Worm (Caenorhabditis elegans) whole organism, L1 larva: Measurements from ENCODE around the gene bath-15.

Source experiments
- C16A3.4 ChIP-seq: fragments of 150-350 bp; optimal IDR thresholded peaks from 2 replicates; lab custom pipeline; 2014; ENCODE audit warnings: missing biosample characterization, missing genetic modification characterization
- Y116A8C.19 ChIP-seq: sonication (generic microtip); optimal IDR thresholded peaks from 2 replicates; lab custom pipeline; 2016; ENCODE audit warnings: missing compliant biosample characterization, missing genetic modification characterization, borderline replicate concordance
- ceh-8 ChIP-seq: fragments of 200-800 bp; sonication (Bioruptor generic); optimal IDR thresholded peaks from 2 replicates; lab custom pipeline; 2018; ENCODE audit warnings: mild to moderate bottlenecking, missing genetic modification characterization, moderate library complexity, missing compliant biosample characterization
- dsc-1 ChIP-seq: sonication (generic microtip); optimal IDR thresholded peaks from 2 replicates; lab custom pipeline; 2016; ENCODE audit warnings: mild to moderate bottlenecking, missing genetic modification characterization, missing compliant biosample characterization
- efl-1 ChIP-seq, 4 experiments: fragments of 150-350 bp; optimal IDR thresholded peaks in 3 of 4; peaks in 1 of 4; 1 replicate in 1 of 4; 2 replicates in 3 of 4; lab custom pipeline; 2014; ENCODE audit warnings: missing biosample characterization in 2 of 4, missing genetic modification characterization in 2 of 4, missing genetic modification reagents in 2 of 4
- efl-3 ChIP-seq: fragments of 200-800 bp; sonication (Bioruptor generic); optimal IDR thresholded peaks from 2 replicates; lab custom pipeline; 2018; ENCODE audit warnings: mild to moderate bottlenecking, missing genetic modification characterization, missing compliant biosample characterization
- elt-3 ChIP-seq, 6 experiments: fragments of 150-350 bp in 1 of 6; sonication (generic microtip); optimal IDR thresholded peaks; 2 replicates each; lab custom pipeline; 2017 to 2018; ENCODE audit warnings: missing biosample characterization in 6 of 6, missing genetic modification characterization in 6 of 6, inconsistent platforms in 1 of 6
- ets-5 ChIP-seq: fragments of 200-800 bp; sonication (Bioruptor generic); IDR thresholded peaks from 2 replicates; pipeline ENCODE4 v1.3.6; 2022; ENCODE audit warnings: missing genetic modification characterization, missing compliant biosample characterization
- fkh-4 ChIP-seq: sonication (generic microtip); optimal IDR thresholded peaks from 2 replicates; lab custom pipeline; 2016; ENCODE audit warnings: missing compliant biosample characterization, missing genetic modification characterization, borderline replicate concordance
- fkh-8 ChIP-seq: sonication (generic microtip); optimal IDR thresholded peaks from 2 replicates; lab custom pipeline; 2016; ENCODE audit warnings: mild to moderate bottlenecking, missing genetic modification characterization, missing compliant biosample characterization
- hlh-17 ChIP-seq: fragments of 200-800 bp; sonication (Bioruptor generic); optimal IDR thresholded peaks from 2 replicates; lab custom pipeline; 2018; ENCODE audit warnings: missing genetic modification characterization, mild to moderate bottlenecking, missing compliant biosample characterization, moderate library complexity, borderline replicate concordance
- irx-1 ChIP-seq: sonication (generic microtip); optimal IDR thresholded peaks from 2 replicates; lab custom pipeline; 2016; ENCODE audit warnings: missing genetic modification characterization, missing compliant biosample characterization
- lin-14 ChIP-seq: fragments of 200-800 bp; sonication (Bioruptor generic); optimal IDR thresholded peaks from 2 replicates; lab custom pipeline; 2018; ENCODE audit warnings: mild to moderate bottlenecking, missing genetic modification characterization, moderate library complexity, missing compliant biosample characterization
- lin-39 ChIP-seq: fragments of 150-350 bp; optimal IDR thresholded peaks from 2 replicates; lab custom pipeline; 2014; ENCODE audit warnings: missing biosample characterization, missing genetic modification reagents, missing genetic modification characterization
- lsy-2 ChIP-seq, 2 experiments: fragments of 150-350 bp; optimal IDR thresholded peaks; 2 replicates each; lab custom pipeline; 2014; ENCODE audit warnings: missing biosample characterization in 2 of 2, missing genetic modification characterization in 2 of 2
- mdl-1 ChIP-seq, 2 experiments: fragments of 150-350 bp; optimal IDR thresholded peaks; 2 replicates each; lab custom pipeline; 2014 to 2017; ENCODE audit warnings: missing biosample characterization in 2 of 2, missing genetic modification characterization in 2 of 2, inconsistent platforms in 1 of 2
- nhr-28 ChIP-seq: fragments of 150-350 bp; optimal IDR thresholded peaks from 2 replicates; lab custom pipeline; 2014; ENCODE audit warnings: missing biosample characterization, missing genetic modification characterization
- nhr-77 ChIP-seq: fragments of 150-350 bp; optimal IDR thresholded peaks from 2 replicates; lab custom pipeline; 2014; ENCODE audit warnings: missing biosample characterization, missing genetic modification characterization
- nhr-84 ChIP-seq: sonication (generic microtip); optimal IDR thresholded peaks from 2 replicates; lab custom pipeline; 2017; ENCODE audit warnings: missing biosample characterization, missing genetic modification characterization
- nhr-85 ChIP-seq: sonication (generic microtip); peaks from one replicate; lab custom pipeline; 2016; ENCODE audit warnings: missing genetic modification characterization, inconsistent platforms, missing compliant biosample characterization
- nhr-90 ChIP-seq: sonication (generic microtip); optimal IDR thresholded peaks from 2 replicates; lab custom pipeline; 2016; ENCODE audit warnings: mild to moderate bottlenecking, missing genetic modification characterization, missing compliant biosample characterization; ENCODE audit not compliant: poor library complexity
- pax-3 ChIP-seq: fragments of 200-800 bp; sonication (Bioruptor generic); optimal IDR thresholded peaks from 2 replicates; lab custom pipeline; 2018; ENCODE audit warnings: mild to moderate bottlenecking, missing genetic modification characterization, moderate library complexity, missing compliant biosample characterization
- pqm-1 ChIP-seq: sonication (generic microtip); optimal IDR thresholded peaks from 3 replicates; lab custom pipeline; 2017; ENCODE audit warnings: missing biosample characterization, missing genetic modification characterization
- rnt-1 ChIP-seq: sonication (generic microtip); optimal IDR thresholded peaks from 2 replicates; lab custom pipeline; 2016; ENCODE audit warnings: mild to moderate bottlenecking, missing genetic modification characterization, moderate library complexity, missing compliant biosample characterization
- sox-4 ChIP-seq: sonication (generic microtip); optimal IDR thresholded peaks from 2 replicates; lab custom pipeline; 2016; ENCODE audit warnings: missing genetic modification characterization, missing compliant biosample characterization
- sup-37 ChIP-seq: fragments of 200-800 bp; sonication (Bioruptor generic); optimal IDR thresholded peaks from 2 replicates; lab custom pipeline; 2018; ENCODE audit warnings: mild to moderate bottlenecking, missing genetic modification characterization, missing compliant biosample characterization
- swsn-7 ChIP-seq: sonication (generic microtip); optimal IDR thresholded peaks from 2 replicates; lab custom pipeline; 2016; ENCODE audit warnings: missing genetic modification characterization, missing compliant biosample characterization
- tbx-2 ChIP-seq: sonication (generic microtip); optimal IDR thresholded peaks from 2 replicates; lab custom pipeline; 2016; ENCODE audit warnings: missing genetic modification characterization, missing compliant biosample characterization
- unc-130 ChIP-seq: fragments of 150-350 bp; optimal IDR thresholded peaks from 2 replicates; lab custom pipeline; 2017; ENCODE audit warnings: missing biosample characterization, missing genetic modification characterization, inconsistent platforms
- unc-86 ChIP-seq: sonication (generic microtip); optimal IDR thresholded peaks from 2 replicates; lab custom pipeline; 2016; ENCODE audit warnings: missing genetic modification characterization, missing compliant biosample characterization
- xbp-1 ChIP-seq: sonication (generic microtip); optimal IDR thresholded peaks from 2 replicates; lab custom pipeline; 2016; ENCODE audit warnings: missing genetic modification characterization, missing compliant biosample characterization
- zag-1 ChIP-seq: fragments of 150-350 bp; optimal IDR thresholded peaks from 2 replicates; lab custom pipeline; 2014; ENCODE audit warnings: missing biosample characterization, missing genetic modification characterization
- zip-4 ChIP-seq: fragments of 200-800 bp; sonication (Bioruptor generic); optimal IDR thresholded peaks from 2 replicates; lab custom pipeline; 2018; ENCODE audit warnings: mild to moderate bottlenecking, missing genetic modification characterization, moderate library complexity, missing compliant biosample characterization
- ztf-4 ChIP-seq: fragments of 150-350 bp; optimal IDR thresholded peaks from 2 replicates; lab custom pipeline; 2014; ENCODE audit warnings: missing biosample characterization, missing genetic modification characterization

Gene bath-15

ce11 chrIII:7775983-7776440 is at the start of gene bath-15:
Gene bath-15, minus strand, starts transcription at chrIII:7776033.
- TF ChIP-seq swsn-7 (tag; lab: Kevin White, UChicago) (no peak), lsy-2 (tag; optimal IDR thresholded peaks at IDR 0.05; lab: Kevin White, UChicago) (no peak), ets-5 (GFP tag; lab: Robert Waterston, UW) (no peak), pqm-1 (no peak), sup-37 (no peak), unc-130 (tag; lab: Kevin White, UChicago) (no peak), efl-3 (GFP tag; lab: Kevin White, UChicago) (no peak), Y116A8C.19 (no peak), lin-39 (tag; lab: Kevin White, UChicago) (no peak), irx-1 (tag; lab: Kevin White, UChicago) (no peak)

ce11 chrIII:7824041-7824440 is 48.2 kb upstream of the bath-15 start:
- TF ChIP-seq xbp-1 (tag; lab: Kevin White, UChicago) (no peak), unc-86 (peak; percentile 22), ets-5 (GFP tag; lab: Robert Waterston, UW) (no peak), efl-1 (optimal IDR thresholded peaks at IDR 0.05; lab: Kevin White, UChicago) (no peak), efl-1 (GFP tag; optimal IDR thresholded peaks at IDR 0.05 in 1 of 2; lab: Kevin White, UChicago) (peak in 1 of 2 experiments; percentile 21), ztf-4 (tag; lab: Kevin White, UChicago) (no peak), C16A3.4 (tag; lab: Kevin White, UChicago) (no peak), mdl-1 (tag; optimal IDR thresholded peaks at IDR 0.05; lab: Kevin White, UChicago) (no peak), zip-4 (GFP tag; lab: Kevin White, UChicago) (no peak), nhr-90 (tag; lab: Kevin White, UChicago) (no peak), lsy-2 (tag; optimal IDR thresholded peaks at IDR 0.05; lab: Kevin White, UChicago) (no peak), ceh-8 (GFP tag; lab: Kevin White, UChicago) (no peak), nhr-77 (tag; lab: Kevin White, UChicago) (no peak)

ce11 chrIII:7823285-7823684 is 47.5 kb upstream of the bath-15 start:
- TF ChIP-seq dsc-1 (tag; lab: Kevin White, UChicago) (no peak), pax-3 (tag; lab: Kevin White, UChicago) (no peak), elt-3 (tag; optimal IDR thresholded peaks at IDR 0.05; lab: Kevin White, UChicago) (no peak), sox-4 (tag; lab: Kevin White, UChicago) (no peak), zag-1 (tag; lab: Kevin White, UChicago) (no peak), lsy-2 (tag; optimal IDR thresholded peaks at IDR 0.05; lab: Kevin White, UChicago) (no peak), fkh-4 (tag; lab: Kevin White, UChicago) (no peak), hlh-17 (GFP tag; lab: Kevin White, UChicago) (no peak), xbp-1 (tag; lab: Kevin White, UChicago) (no peak)

ce11 chrIII:7819866-7820265 is 44.0 kb upstream of the bath-15 start:
- TF ChIP-seq lin-39 (tag; lab: Kevin White, UChicago) (no peak), lin-14 (GFP tag; lab: Kevin White, UChicago) (peak; percentile 23), nhr-84 (tag; lab: Kevin White, UChicago) (no peak), rnt-1 (tag; lab: Kevin White, UChicago) (peak; percentile 7), nhr-28 (no peak), unc-86 (peak; percentile 38), fkh-8 (tag; lab: Kevin White, UChicago) (no peak), sox-4 (tag; lab: Kevin White, UChicago) (no peak), zip-4 (GFP tag; lab: Kevin White, UChicago) (no peak), tbx-2 (tag; lab: Kevin White, UChicago) (no peak), fkh-4 (tag; lab: Kevin White, UChicago) (no peak), nhr-85 (tag; lab: Kevin White, UChicago) (peak; percentile 74), lsy-2 (tag; optimal IDR thresholded peaks at IDR 0.05; lab: Kevin White, UChicago) (peak; percentile 25 to 59)
